Fruit fly (Drosophila melanogaster) S2 (cell line): ENCODE measurements around the gene ND-B17.

Source experiments
- CG8478 ChIP-seq: fragments of >200 bp; optimal IDR thresholded peaks from 2 replicates; lab custom pipeline; 2018
- CTCF ChIP-seq, 2 experiments: fragments of >200 bp; optimal IDR thresholded peaks; 2 replicates each; lab custom pipeline; 2018

dm6 chr2L:15782996-15783395 lies 32.1 kb upstream of the ND-B17 start:
- peak; percentile 80 to 83 for TF ChIP-seq CTCF (optimal IDR thresholded peaks at IDR 0.05; lab: Kevin White, UChicago)
- TF ChIP-seq CG8478 (lab: Kevin White, UChicago) = no peak
